Worm (Caenorhabditis elegans) whole organism, late embryonic: ENCODE data around the gene szy-20.

ENCODE experiments used
- F13H6.1 ChIP-seq: sonication (generic microtip); optimal IDR thresholded peaks from 2 replicates; lab custom pipeline; 2016; ENCODE audit warnings: missing genetic modification characterization, missing compliant biosample characterization
- ama-1 ChIP-seq: fragments of 150-350 bp; optimal IDR thresholded peaks from 2 replicates; lab custom pipeline; 2014
- ceh-31 ChIP-seq: sonication (generic microtip); optimal IDR thresholded peaks from 2 replicates; lab custom pipeline; 2016; ENCODE audit warnings: missing genetic modification characterization, missing compliant biosample characterization
- dve-1 ChIP-seq: sonication (generic microtip); optimal IDR thresholded peaks from 2 replicates; lab custom pipeline; 2017; ENCODE audit warnings: antibody characterized with exemption, mild to moderate bottlenecking, missing genetic modification characterization, missing compliant biosample characterization
- sox-4 ChIP-seq: sonication (generic microtip); optimal IDR thresholded peaks from 2 replicates; lab custom pipeline; 2017; ENCODE audit warnings: mild to moderate bottlenecking, missing genetic modification characterization, inconsistent platforms, missing compliant biosample characterization
- syd-9 ChIP-seq: sonication (generic microtip); optimal IDR thresholded peaks from 2 replicates; lab custom pipeline; 2016; ENCODE audit warnings: mild to moderate bottlenecking, missing genetic modification characterization, moderate library complexity, missing compliant biosample characterization
- tbx-2 ChIP-seq: sonication (generic microtip); optimal IDR thresholded peaks from 2 replicates; lab custom pipeline; 2016; ENCODE audit warnings: missing genetic modification characterization, missing compliant biosample characterization

ce11 chrII:9007741-9008140, 38.6 kb upstream of the szy-20 start:
- TF ChIP-seq ceh-31 (tag; lab: Kevin White, UChicago) (no peak), dve-1 (no peak), F13H6.1 (tag; lab: Kevin White, UChicago) (no peak), sox-4 (no peak), ama-1 (lab: Kevin White, UChicago) (no peak), tbx-2 (tag; lab: Kevin White, UChicago) (no peak), syd-9 (no peak)
